Fruit fly (Drosophila melanogaster): ENCODE data around the gene CG1737.

DNA sequence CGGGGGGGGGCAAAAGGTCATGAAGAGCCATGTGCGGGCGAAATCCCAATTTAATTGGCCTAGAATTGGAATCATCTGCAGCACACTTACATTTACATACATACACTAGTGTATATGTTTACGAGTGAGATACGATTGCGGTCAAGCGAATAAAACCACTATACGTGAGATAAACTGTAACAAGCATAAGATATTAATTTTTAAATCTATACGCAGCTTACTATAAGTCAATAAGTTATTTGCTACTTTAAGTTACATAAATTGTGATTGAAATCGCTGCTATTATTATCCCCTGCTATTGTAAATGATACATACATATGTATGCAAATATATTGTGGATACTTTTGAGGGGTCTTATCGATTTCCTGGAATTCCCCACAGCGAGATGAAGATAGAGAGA, 28.7 kb downstream of the CG1737 start:
- TF ChIP-seq CG17806 (tag; optimal IDR thresholded peaks at IDR 0.05) (no peak), Pif1B (GFP tag; optimal IDR thresholded peaks at IDR 0.05) (peak; percentile 2), Pif1A (GFP tag; optimal IDR thresholded peaks at IDR 0.05) (no peak), Ets98B (GFP tag; IDR thresholded peaks at IDR 0.05) (no peak), CG13204 (GFP tag; optimal IDR thresholded peaks at IDR 0.05) (no peak), CG9948 (tag; optimal IDR thresholded peaks at IDR 0.05) (peak; percentile 3), EcR (GFP tag; optimal IDR thresholded peaks at IDR 0.05) (no peak), CG14655 (GFP tag; optimal IDR thresholded peaks at IDR 0.05) (no peak)

Data from whole organism, pupa.